Worm (Caenorhabditis elegans) whole organism, mixed stage, embryonic: ENCODE data around the gene clec-240.

Experiments used
- M03D4.4 ChIP-seq: sonication (generic microtip); optimal IDR thresholded peaks from 2 replicates; lab custom pipeline; 2017; ENCODE audit warnings: mild to moderate bottlenecking, missing genetic modification characterization, missing compliant biosample characterization
- bed-3 ChIP-seq: fragments of 200-800 bp; sonication (Bioruptor generic); optimal IDR thresholded peaks from 3 replicates; lab custom pipeline; 2018; ENCODE audit warnings: mild to moderate bottlenecking, missing genetic modification characterization, moderate library complexity, missing compliant biosample characterization
- blmp-1 ChIP-seq: fragments of 150-350 bp; optimal IDR thresholded peaks from 2 replicates; lab custom pipeline; 2014; ENCODE audit warnings: missing biosample characterization, missing genetic modification characterization
- ceh-39 ChIP-seq: fragments of 150-350 bp; optimal IDR thresholded peaks from 2 replicates; lab custom pipeline; 2014; ENCODE audit warnings: missing biosample characterization, missing genetic modification characterization
- ceh-43 ChIP-seq: fragments of 200-800 bp; sonication (Bioruptor generic); optimal IDR thresholded peaks from 2 replicates; lab custom pipeline; 2018; ENCODE audit warnings: mild to moderate bottlenecking, missing genetic modification characterization, moderate library complexity, missing compliant biosample characterization
- ceh-83 ChIP-seq: fragments of 200-800 bp; sonication (Bioruptor generic); optimal IDR thresholded peaks from 2 replicates; lab custom pipeline; 2018; ENCODE audit warnings: mild to moderate bottlenecking, missing genetic modification characterization, missing compliant biosample characterization
- ces-1 ChIP-seq: fragments of 150-350 bp; optimal IDR thresholded peaks from 2 replicates; lab custom pipeline; 2014; ENCODE audit warnings: missing biosample characterization, missing genetic modification reagents, missing genetic modification characterization
- cnd-1 ChIP-seq: fragments of 200-800 bp; sonication (Bioruptor generic); optimal IDR thresholded peaks from 2 replicates; lab custom pipeline; 2018; ENCODE audit warnings: mild to moderate bottlenecking, missing genetic modification characterization, missing compliant biosample characterization
- drap-1 ChIP-seq: fragments of 200-800 bp; sonication (Bioruptor generic); optimal IDR thresholded peaks from 3 replicates; lab custom pipeline; 2018; ENCODE audit warnings: mild to moderate bottlenecking, missing genetic modification characterization, missing compliant biosample characterization
- elt-1 ChIP-seq: sonication (generic microtip); optimal IDR thresholded peaks from 2 replicates; lab custom pipeline; 2017; ENCODE audit warnings: missing genetic modification characterization, mild to moderate bottlenecking, missing compliant biosample characterization, antibody characterized with exemption, moderate library complexity, borderline replicate concordance; ENCODE audit not compliant: insufficient read depth
- elt-3 ChIP-seq: fragments of 150-350 bp; optimal IDR thresholded peaks from 2 replicates; lab custom pipeline; 2014; ENCODE audit warnings: missing biosample characterization, missing genetic modification characterization
- flh-1 ChIP-seq: fragments of 200-800 bp; sonication (Bioruptor generic); optimal IDR thresholded peaks from 2 replicates; lab custom pipeline; 2018; ENCODE audit warnings: mild to moderate bottlenecking, missing genetic modification characterization, moderate library complexity, missing compliant biosample characterization
- hlh-1 ChIP-seq: fragments of 150-350 bp; optimal IDR thresholded peaks from 2 replicates; lab custom pipeline; 2014; ENCODE audit warnings: missing biosample characterization, missing genetic modification reagents, missing genetic modification characterization
- lin-13 ChIP-seq: fragments of 150-350 bp; optimal IDR thresholded peaks from 2 replicates; lab custom pipeline; 2014; ENCODE audit warnings: missing biosample characterization, missing genetic modification characterization
- lin-32 ChIP-seq: fragments of 200-800 bp; sonication (Bioruptor generic); optimal IDR thresholded peaks from 2 replicates; lab custom pipeline; 2018; ENCODE audit warnings: mild to moderate bottlenecking, missing genetic modification characterization, missing compliant biosample characterization
- lsy-2 ChIP-seq: fragments of 150-350 bp; optimal IDR thresholded peaks from 2 replicates; lab custom pipeline; 2014; ENCODE audit warnings: missing biosample characterization, missing genetic modification characterization
- mab-5 ChIP-seq: fragments of 150-350 bp; optimal IDR thresholded peaks from 2 replicates; lab custom pipeline; 2014; ENCODE audit warnings: missing biosample characterization, missing genetic modification characterization
- mep-1 ChIP-seq: fragments of 150-350 bp; optimal IDR thresholded peaks from 2 replicates; lab custom pipeline; 2017; ENCODE audit warnings: missing biosample characterization, missing genetic modification reagents, missing genetic modification characterization, inconsistent platforms
- mls-2 ChIP-seq: sonication (generic microtip); optimal IDR thresholded peaks from 2 replicates; lab custom pipeline; 2016; ENCODE audit warnings: mild to moderate bottlenecking, missing genetic modification characterization, moderate library complexity, missing compliant biosample characterization
- nhr-12 ChIP-seq: fragments of 150-350 bp; optimal IDR thresholded peaks from 2 replicates; lab custom pipeline; 2014; ENCODE audit warnings: missing biosample characterization, missing genetic modification characterization
- nhr-2 ChIP-seq: fragments of 150-350 bp; optimal IDR thresholded peaks from 2 replicates; lab custom pipeline; 2014; ENCODE audit warnings: missing biosample characterization, missing genetic modification characterization
- nhr-237 ChIP-seq: fragments of 150-350 bp; optimal IDR thresholded peaks from 2 replicates; lab custom pipeline; 2014; ENCODE audit warnings: missing biosample characterization, missing genetic modification characterization
- nhr-28 ChIP-seq: fragments of 150-350 bp; optimal IDR thresholded peaks from 2 replicates; lab custom pipeline; 2014; ENCODE audit warnings: missing biosample characterization, missing genetic modification characterization
- nhr-76 ChIP-seq: sonication (generic microtip); optimal IDR thresholded peaks from 2 replicates; lab custom pipeline; 2017; ENCODE audit warnings: missing biosample characterization, missing genetic modification characterization
- pha-4 ChIP-seq: fragments of 150-350 bp; optimal IDR thresholded peaks from 2 replicates; lab custom pipeline; 2018; ENCODE audit warnings: missing biosample characterization, missing genetic modification reagents, missing genetic modification characterization
- sem-2 ChIP-seq: fragments of 200-800 bp; sonication (Bioruptor generic); optimal IDR thresholded peaks from 2 replicates; lab custom pipeline; 2018; ENCODE audit warnings: mild to moderate bottlenecking, missing genetic modification characterization, missing compliant biosample characterization
- snpc-4 ChIP-seq: fragments of 150-350 bp; optimal IDR thresholded peaks from 2 replicates; lab custom pipeline; 2014; ENCODE audit warnings: missing biosample characterization, missing genetic modification characterization
- sptf-1 ChIP-seq: sonication (generic microtip); optimal IDR thresholded peaks from 2 replicates; lab custom pipeline; 2017; ENCODE audit warnings: mild to moderate bottlenecking, missing genetic modification characterization, moderate library complexity, missing compliant biosample characterization
- unc-120 ChIP-seq: sonication (generic microtip); optimal IDR thresholded peaks from 2 replicates; lab custom pipeline; 2017; ENCODE audit warnings: missing genetic modification characterization, missing compliant biosample characterization; ENCODE audit not compliant: poor library complexity, severe bottlenecking
- unc-39 ChIP-seq: fragments of 150-350 bp; optimal IDR thresholded peaks from 2 replicates; lab custom pipeline; 2014; ENCODE audit warnings: missing biosample characterization, missing genetic modification characterization
- unc-62 ChIP-seq: fragments of 150-350 bp; optimal IDR thresholded peaks from 2 replicates; lab custom pipeline; 2014; ENCODE audit warnings: missing biosample characterization, missing genetic modification reagents, missing genetic modification characterization
- zip-8 ChIP-seq: fragments of 150-350 bp; optimal IDR thresholded peaks from 2 replicates; lab custom pipeline; 2014; ENCODE audit warnings: missing biosample characterization, missing genetic modification characterization
- ztf-11 ChIP-seq: fragments of 150-350 bp; optimal IDR thresholded peaks from 2 replicates; lab custom pipeline; 2014; ENCODE audit warnings: missing biosample characterization, missing genetic modification characterization

Gene clec-240

DNA sequence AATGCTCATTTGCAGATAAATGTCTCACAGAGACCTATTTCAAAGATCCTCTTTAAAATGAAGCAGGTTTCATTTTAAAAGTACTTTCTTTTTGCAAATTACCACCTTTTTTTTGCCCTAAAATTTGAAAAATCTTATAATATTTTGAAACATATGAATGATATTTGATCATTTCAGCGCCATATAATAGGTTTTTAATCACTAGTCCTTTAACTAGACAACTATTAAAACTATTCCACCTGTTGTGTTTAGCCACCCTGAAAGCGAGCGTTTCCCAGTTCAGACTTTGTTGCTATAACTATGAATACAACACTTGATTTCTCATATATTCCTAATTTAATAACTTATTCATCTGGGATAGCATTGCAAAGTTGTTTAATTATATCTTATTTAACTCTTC lies 18.1 kb upstream of the clec-240 start, which contains the start of gene srz-95:
TSS of gene srz-95 (plus strand) at position 301 of the 400 bp plus-strand sequence.
- no peak for TF ChIP-seq snpc-4 (tag; lab: Kevin White, UChicago)
- no peak for TF ChIP-seq ztf-11
- TF ChIP-seq nhr-12, result no peak
- no peak for TF ChIP-seq blmp-1 (tag; lab: Kevin White, UChicago)
- no peak for TF ChIP-seq ceh-83 (GFP tag; lab: Kevin White, UChicago)
- TF ChIP-seq mep-1 (tag; lab: Kevin White, UChicago), result no peak
- TF ChIP-seq mls-2 (tag; lab: Kevin White, UChicago), result no peak
- TF ChIP-seq mab-5 (tag; lab: Kevin White, UChicago), result no peak
- TF ChIP-seq unc-39, result no peak
- no peak for TF ChIP-seq unc-120 (tag; lab: Kevin White, UChicago)
- TF ChIP-seq ceh-39, result no peak
- TF ChIP-seq nhr-28, result no peak
- no peak for TF ChIP-seq bed-3 (GFP tag; lab: Kevin White, UChicago)
- TF ChIP-seq cnd-1 (tag; lab: Kevin White, UChicago), result no peak
- TF ChIP-seq sem-2, result no peak
- no peak for TF ChIP-seq lin-13 (tag; lab: Kevin White, UChicago)
- no peak for TF ChIP-seq nhr-76 (tag; lab: Kevin White, UChicago)
- TF ChIP-seq nhr-2 (tag; lab: Kevin White, UChicago), result no peak

DNA sequence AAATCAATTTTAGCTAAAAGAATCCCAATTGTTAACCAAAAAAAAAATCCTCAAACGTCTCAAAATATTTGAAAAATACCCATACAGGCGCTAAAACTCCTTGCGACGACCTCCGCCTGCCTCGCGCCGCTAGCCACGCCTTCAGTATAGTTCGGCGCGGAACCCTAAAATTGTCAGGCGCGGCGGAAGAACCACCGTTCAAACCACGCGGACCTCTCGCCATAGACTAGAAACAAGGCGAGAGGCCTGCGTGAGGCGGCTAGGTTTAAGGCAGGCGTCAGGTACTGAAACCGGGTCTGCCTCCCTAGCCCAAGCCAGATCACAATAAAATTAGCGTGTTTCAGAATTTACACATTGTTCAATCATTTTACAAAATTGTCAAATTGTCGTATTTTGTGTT lies 17.4 kb upstream of the clec-240 start:
- no peak for TF ChIP-seq ztf-11
- TF ChIP-seq nhr-2 (tag; lab: Kevin White, UChicago), result no peak
- no peak for TF ChIP-seq bed-3 (GFP tag; lab: Kevin White, UChicago)
- no peak for TF ChIP-seq unc-39
- TF ChIP-seq ceh-39, result no peak
- no peak for TF ChIP-seq unc-62 (GFP tag; lab: Kevin White, UChicago)
- TF ChIP-seq flh-1 (GFP tag; lab: Kevin White, UChicago), result no peak
- no peak for TF ChIP-seq sem-2
- TF ChIP-seq zip-8, result no peak
- TF ChIP-seq nhr-237 (tag; lab: Kevin White, UChicago), result no peak
- TF ChIP-seq elt-3 (tag; lab: Kevin White, UChicago), result no peak
- TF ChIP-seq lsy-2, result no peak
- TF ChIP-seq, all 35 proteins: peak for 0

DNA sequence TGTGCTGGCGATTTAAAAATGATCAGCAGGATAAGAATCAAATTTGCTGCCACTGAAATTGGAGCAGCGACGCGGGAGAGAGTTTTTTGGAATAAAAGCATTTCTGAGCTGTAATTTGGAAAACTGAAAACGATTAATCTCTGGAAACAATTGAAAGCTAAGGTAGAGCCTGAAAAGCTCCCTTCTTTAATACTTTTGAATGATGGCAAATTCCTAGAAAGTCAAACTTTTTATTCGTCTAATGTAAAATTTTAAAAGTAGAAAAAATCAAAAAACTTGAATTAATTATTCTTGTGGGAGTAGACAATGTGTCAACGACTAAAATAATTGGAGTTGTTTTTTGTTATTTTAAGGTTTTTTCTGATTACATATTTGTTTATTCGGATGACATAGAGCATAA lies 9.6 kb upstream of the clec-240 start, which contains the start of gene str-217:
TSS of gene str-217 (minus strand) at position 101 of the 400 bp plus-strand sequence.
- TF ChIP-seq nhr-76 (tag; lab: Kevin White, UChicago) (no peak), lin-13 (tag; lab: Kevin White, UChicago) (no peak), elt-3 (tag; lab: Kevin White, UChicago) (no peak)

DNA sequence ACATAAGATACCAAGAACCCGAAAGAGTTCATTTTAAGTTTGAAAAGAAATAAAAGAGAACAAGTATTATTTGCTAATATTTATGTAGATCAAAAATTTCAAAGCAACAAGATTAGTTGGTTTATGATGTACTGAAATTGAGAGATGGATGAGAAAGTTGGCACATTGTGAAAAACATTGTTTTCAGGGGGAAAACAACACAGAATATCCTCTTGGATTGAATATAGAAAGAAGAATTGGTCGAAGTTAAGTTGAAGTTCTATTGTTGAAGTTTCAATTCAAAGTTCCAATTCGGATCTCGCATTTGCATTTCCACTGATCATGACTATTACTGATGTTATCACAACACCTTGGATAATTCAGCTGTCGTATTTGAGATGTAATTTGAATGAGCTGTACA lies 9.2 kb upstream of the clec-240 start:
- TF ChIP-seq hlh-1 (tag; lab: Kevin White, UChicago) (no peak), bed-3 (GFP tag; lab: Kevin White, UChicago) (no peak), ztf-11 (no peak)

DNA sequence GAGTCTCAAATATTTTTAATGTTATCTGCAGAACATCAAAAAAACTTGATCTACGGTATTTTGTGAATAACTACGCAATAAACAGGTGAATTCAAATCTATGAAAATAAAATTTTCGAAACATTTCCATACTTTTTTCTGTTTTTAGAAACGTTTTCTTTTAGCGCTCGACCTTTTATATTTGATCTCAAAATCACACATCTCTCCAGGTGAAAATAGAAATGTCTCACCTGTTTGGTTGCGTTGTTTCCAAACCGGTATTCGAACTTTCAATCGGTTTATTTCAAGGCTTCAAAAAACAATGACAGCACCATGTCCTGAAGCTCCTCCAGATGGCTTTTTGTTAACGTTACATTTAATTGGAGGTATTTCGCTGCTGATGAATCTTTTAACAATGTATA lies 8.6 kb upstream of the clec-240 start, which contains the start of gene sri-9:
TSS of gene sri-9 (plus strand) at position 301 of the 400 bp plus-strand sequence.
- no peak for TF ChIP-seq mep-1 (tag; lab: Kevin White, UChicago)
- no peak for TF ChIP-seq nhr-2 (tag; lab: Kevin White, UChicago)
- TF ChIP-seq ceh-39, result no peak
- no peak for TF ChIP-seq pha-4
- TF ChIP-seq, all 35 proteins: peak for 0

DNA sequence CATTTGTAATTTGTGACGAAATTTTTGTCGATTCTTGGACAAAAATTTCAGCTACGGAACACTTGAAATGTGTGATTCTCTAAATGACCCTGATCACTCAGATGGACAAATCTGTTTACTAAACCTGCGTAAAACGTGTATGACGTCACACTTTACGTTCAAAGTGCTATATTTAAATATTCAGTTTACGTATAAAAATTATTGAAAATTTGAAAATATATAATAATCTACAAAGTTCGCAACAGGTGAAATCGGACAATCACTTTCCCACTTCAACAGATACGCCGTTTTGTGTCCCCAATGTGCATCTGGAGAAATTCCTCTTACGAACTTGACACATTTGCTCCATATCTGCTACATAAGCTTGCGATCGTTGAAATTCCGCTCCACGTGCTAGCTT lies 4.6 kb upstream of the clec-240 start, which contains the start of gene srh-131:
TSS of gene srh-131 (plus strand) at position 301 of the 400 bp plus-strand sequence.
- TF ChIP-seq sptf-1 (tag; lab: Kevin White, UChicago) (no peak), drap-1 (GFP tag; lab: Kevin White, UChicago) (no peak), unc-39 (no peak), mab-5 (tag; lab: Kevin White, UChicago) (no peak), cnd-1 (tag; lab: Kevin White, UChicago) (no peak), ces-1 (no peak), ceh-83 (GFP tag; lab: Kevin White, UChicago) (no peak), sem-2 (no peak), zip-8 (peak; percentile 53)
- TF ChIP-seq, all 35 proteins: peak for 1

DNA sequence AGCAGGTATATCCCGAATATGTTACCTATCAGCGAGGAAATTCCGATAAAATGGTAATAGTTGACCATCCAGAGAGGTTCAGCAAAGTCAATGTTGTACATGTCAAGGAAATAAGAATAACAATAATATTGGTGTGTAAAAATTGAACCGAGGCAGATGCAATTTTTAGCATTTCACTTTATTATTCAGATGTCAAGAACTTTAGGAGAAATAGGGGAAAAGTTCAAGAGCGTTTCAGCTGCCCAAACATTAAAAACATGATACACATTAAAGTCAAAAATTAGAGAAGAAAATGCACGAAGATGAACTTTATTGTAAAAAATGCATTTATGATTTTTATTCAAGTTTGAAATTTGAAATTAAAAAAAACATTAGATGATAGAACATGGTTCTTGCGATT lies 1.5 kb upstream of the clec-240 start, which contains the start of gene sri-69:
TSS of gene sri-69 (minus strand) at position 101 of the 400 bp plus-strand sequence.
- TF ChIP-seq elt-1 (no peak), blmp-1 (tag; lab: Kevin White, UChicago) (no peak), lin-32 (GFP tag; lab: Kevin White, UChicago) (no peak), sem-2 (no peak), nhr-76 (tag; lab: Kevin White, UChicago) (no peak), mls-2 (tag; lab: Kevin White, UChicago) (no peak), snpc-4 (tag; lab: Kevin White, UChicago) (no peak), ztf-11 (no peak), unc-62 (GFP tag; lab: Kevin White, UChicago) (no peak), nhr-12 (no peak), lin-13 (tag; lab: Kevin White, UChicago) (no peak), ceh-43 (no peak), hlh-1 (tag; lab: Kevin White, UChicago) (no peak), nhr-2 (tag; lab: Kevin White, UChicago) (no peak), unc-39 (no peak), ceh-83 (GFP tag; lab: Kevin White, UChicago) (no peak), elt-3 (tag; lab: Kevin White, UChicago) (no peak), pha-4 (no peak), M03D4.4 (tag; lab: Kevin White, UChicago) (no peak)
- TF ChIP-seq, all 35 proteins: peak for 0
